Worm (Caenorhabditis elegans): ENCODE results near the gene polk-1.

polk-1 gene

ce11 chrIII:8618412-8618960, 9.9 kb downstream of the polk-1 start, which contains the start of gene C13G5.2:
TSS of gene C13G5.2 (minus strand) at chrIII:8618462.
- no peak for TF ChIP-seq ref-1 (GFP tag; conservative IDR thresholded peaks at IDR 0.05)
- no peak for TF ChIP-seq med-1 (GFP tag; optimal IDR thresholded peaks at IDR 0.05; ENCODE audit: insufficient read depth)
- TF ChIP-seq flt-1 (GFP tag; IDR thresholded peaks at IDR 0.05): no peak
- TF ChIP-seq klf-2 (GFP tag; conservative IDR thresholded peaks at IDR 0.05): no peak
- peak; percentile 26; the same call in 1 of the 2 replicates for TF ChIP-seq T22C8.4 (GFP tag; IDR thresholded peaks at IDR 0.05)
- no peak for TF ChIP-seq ztf-23 (GFP tag; IDR thresholded peaks at IDR 0.05)
- no peak for TF ChIP-seq ztf-29 (GFP tag; IDR thresholded peaks at IDR 0.05)

ce11 chrIII:8616587-8616986, 11.8 kb downstream of the polk-1 start, which contains the start of gene C06E1.11:
TSS of gene C06E1.11 (minus strand) at chrIII:8616687.
- TF ChIP-seq flt-1 (GFP tag; IDR thresholded peaks at IDR 0.05) (no peak), T22C8.4 (GFP tag; IDR thresholded peaks at IDR 0.05) (no peak), ztf-23 (GFP tag; IDR thresholded peaks at IDR 0.05) (no peak), tab-1 (GFP tag; IDR thresholded peaks at IDR 0.05) (no peak), klf-2 (GFP tag; conservative IDR thresholded peaks at IDR 0.05) (no peak), ztf-29 (GFP tag; IDR thresholded peaks at IDR 0.05) (no peak), ref-1 (GFP tag; conservative IDR thresholded peaks at IDR 0.05) (no peak), med-1 (GFP tag; optimal IDR thresholded peaks at IDR 0.05; ENCODE audit: insufficient read depth) (no peak), cog-1 (tag; optimal IDR thresholded peaks at IDR 0.05) (no peak)

- TF ChIP-seq T22C8.4 (GFP tag; IDR thresholded peaks at IDR 0.05) (no peak), ztf-23 (GFP tag; IDR thresholded peaks at IDR 0.05) (no peak), ztf-29 (GFP tag; IDR thresholded peaks at IDR 0.05) (no peak), ref-1 (GFP tag; conservative IDR thresholded peaks at IDR 0.05) (no peak), tab-1 (GFP tag; IDR thresholded peaks at IDR 0.05) (no peak), cog-1 (tag; optimal IDR thresholded peaks at IDR 0.05) (no peak), med-1 (GFP tag; optimal IDR thresholded peaks at IDR 0.05; ENCODE audit: insufficient read depth) (no peak), flt-1 (GFP tag; IDR thresholded peaks at IDR 0.05) (no peak), klf-2 (GFP tag; conservative IDR thresholded peaks at IDR 0.05) (no peak)
Measured at ce11 chrIII:8614490-8614889, 13.9 kb downstream of the polk-1 start, which contains the start of gene rha-2. TSS of gene rha-2 (minus strand) at chrIII:8614569.

- no peak for TF ChIP-seq ztf-23 (GFP tag; IDR thresholded peaks at IDR 0.05)
- no peak for TF ChIP-seq ref-1 (GFP tag; conservative IDR thresholded peaks at IDR 0.05)
- no peak for TF ChIP-seq ztf-29 (GFP tag; IDR thresholded peaks at IDR 0.05)
- TF ChIP-seq cog-1 (tag; optimal IDR thresholded peaks at IDR 0.05): no peak
- no peak for TF ChIP-seq tab-1 (GFP tag; IDR thresholded peaks at IDR 0.05)
- TF ChIP-seq klf-2 (GFP tag; conservative IDR thresholded peaks at IDR 0.05): no peak
- no peak for TF ChIP-seq flt-1 (GFP tag; IDR thresholded peaks at IDR 0.05)
- TF ChIP-seq med-1 (GFP tag; optimal IDR thresholded peaks at IDR 0.05; ENCODE audit: insufficient read depth): no peak
Measured at ce11 chrIII:8613573-8613972, 14.8 kb downstream of the polk-1 start.

ce11 chrIII:8611282-8611681, 17.1 kb downstream of the polk-1 start:
- TF ChIP-seq T22C8.4 (GFP tag; IDR thresholded peaks at IDR 0.05): no peak
- no peak for TF ChIP-seq klf-2 (GFP tag; conservative IDR thresholded peaks at IDR 0.05)
- no peak for TF ChIP-seq flt-1 (GFP tag; IDR thresholded peaks at IDR 0.05)
- no peak for TF ChIP-seq cog-1 (tag; optimal IDR thresholded peaks at IDR 0.05)
- TF ChIP-seq ztf-23 (GFP tag; IDR thresholded peaks at IDR 0.05): no peak
- TF ChIP-seq tab-1 (GFP tag; IDR thresholded peaks at IDR 0.05): no peak
- TF ChIP-seq ref-1 (GFP tag; conservative IDR thresholded peaks at IDR 0.05): no peak
- TF ChIP-seq med-1 (GFP tag; optimal IDR thresholded peaks at IDR 0.05; ENCODE audit: insufficient read depth): no peak
- no peak for TF ChIP-seq ztf-29 (GFP tag; IDR thresholded peaks at IDR 0.05)

ce11 chrIII:8609683-8610082, 18.7 kb downstream of the polk-1 start, which contains the start of gene C06E1.9:
TSS of gene C06E1.9 (minus strand) at chrIII:8609783.
- TF ChIP-seq ref-1 (GFP tag; conservative IDR thresholded peaks at IDR 0.05): no peak
- no peak for TF ChIP-seq cog-1 (tag; optimal IDR thresholded peaks at IDR 0.05)
- no peak for TF ChIP-seq tab-1 (GFP tag; IDR thresholded peaks at IDR 0.05)

ce11 chrIII:8605532-8605931, 22.9 kb downstream of the polk-1 start, which contains the start of gene C06E1.1:
TSS of gene C06E1.1 (plus strand) at chrIII:8605832.
- TF ChIP-seq T22C8.4 (GFP tag; IDR thresholded peaks at IDR 0.05) (no peak), klf-2 (GFP tag; conservative IDR thresholded peaks at IDR 0.05) (no peak), ztf-23 (GFP tag; IDR thresholded peaks at IDR 0.05) (no peak), ztf-29 (GFP tag; IDR thresholded peaks at IDR 0.05) (no peak), ref-1 (GFP tag; conservative IDR thresholded peaks at IDR 0.05) (no peak), cog-1 (tag; optimal IDR thresholded peaks at IDR 0.05) (no peak), med-1 (GFP tag; optimal IDR thresholded peaks at IDR 0.05; ENCODE audit: insufficient read depth) (no peak), tab-1 (GFP tag; IDR thresholded peaks at IDR 0.05) (no peak), flt-1 (GFP tag; IDR thresholded peaks at IDR 0.05) (no peak)

- TF ChIP-seq tab-1 (GFP tag; IDR thresholded peaks at IDR 0.05) (no peak), klf-2 (GFP tag; conservative IDR thresholded peaks at IDR 0.05) (no peak), med-1 (GFP tag; optimal IDR thresholded peaks at IDR 0.05; ENCODE audit: insufficient read depth) (no peak), T22C8.4 (GFP tag; IDR thresholded peaks at IDR 0.05) (no peak), flt-1 (GFP tag; IDR thresholded peaks at IDR 0.05) (no peak), ref-1 (GFP tag; conservative IDR thresholded peaks at IDR 0.05) (no peak), ztf-23 (GFP tag; IDR thresholded peaks at IDR 0.05) (no peak), ztf-29 (GFP tag; IDR thresholded peaks at IDR 0.05) (no peak), cog-1 (tag; optimal IDR thresholded peaks at IDR 0.05) (no peak)
Measured at ce11 chrIII:8602148-8602547, 26.2 kb downstream of the polk-1 start.

- TF ChIP-seq flt-1 (GFP tag; IDR thresholded peaks at IDR 0.05): no peak
- TF ChIP-seq klf-2 (GFP tag; conservative IDR thresholded peaks at IDR 0.05): no peak
- no peak for TF ChIP-seq tab-1 (GFP tag; IDR thresholded peaks at IDR 0.05)
- no peak for TF ChIP-seq ztf-29 (GFP tag; IDR thresholded peaks at IDR 0.05)
- no peak for TF ChIP-seq cog-1 (tag; optimal IDR thresholded peaks at IDR 0.05)
- no peak for TF ChIP-seq ztf-23 (GFP tag; IDR thresholded peaks at IDR 0.05)
- no peak for TF ChIP-seq ref-1 (GFP tag; conservative IDR thresholded peaks at IDR 0.05)
- no peak for TF ChIP-seq med-1 (GFP tag; optimal IDR thresholded peaks at IDR 0.05; ENCODE audit: insufficient read depth)
- TF ChIP-seq T22C8.4 (GFP tag; IDR thresholded peaks at IDR 0.05): no peak
Measured at ce11 chrIII:8598961-8599360, 29.4 kb downstream of the polk-1 start.

ce11 chrIII:8597770-8598169, 30.6 kb downstream of the polk-1 start, which contains the start of gene ztf-30:
TSS of gene ztf-30 (minus strand) at chrIII:8597870.
- TF ChIP-seq tab-1 (GFP tag; IDR thresholded peaks at IDR 0.05): no peak
